Fruit fly (Drosophila melanogaster): ENCODE results near the gene Nedd4.

Gene Nedd4

DNA sequence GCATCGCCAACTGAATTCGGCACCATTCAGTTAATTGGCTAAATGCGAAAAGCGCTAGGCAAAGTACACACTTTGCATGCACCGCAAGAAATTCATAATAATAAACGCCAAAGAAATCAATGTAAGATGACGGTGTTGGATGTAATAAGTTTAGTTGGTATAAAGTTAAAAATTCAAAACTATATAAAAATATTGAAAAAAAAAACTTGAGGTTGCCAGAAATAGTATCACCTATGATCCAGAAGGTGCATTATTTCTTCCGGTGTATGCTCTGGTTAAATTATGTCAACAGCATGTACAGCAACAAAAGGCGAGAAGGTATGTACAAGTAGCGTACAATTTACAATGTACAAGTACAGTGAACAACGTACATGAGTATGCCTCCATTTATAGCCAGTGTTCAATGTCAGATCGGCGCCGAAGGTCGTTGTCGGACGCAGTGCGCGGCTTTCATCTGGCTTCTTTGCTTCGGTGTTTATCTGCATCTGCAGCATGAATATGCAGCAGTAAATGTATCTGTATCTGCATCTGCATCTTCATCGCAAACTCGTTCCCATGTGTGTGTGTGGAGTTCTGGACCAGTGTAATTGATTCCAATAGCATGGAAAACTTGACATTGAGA is 32.9 kb upstream of the Nedd4 start (continued):
- TF ChIP-seq CG6791 (GFP tag; IDR thresholded peaks at IDR 0.05; ENCODE audit: partially characterized antibody) (no peak), Ptx1 (GFP tag; IDR thresholded peaks at IDR 0.05) (peak; percentile 30; the same call in 1 of the 2 replicates), C15 (GFP tag; IDR thresholded peaks at IDR 0.05) (no peak), Dad (GFP tag; optimal IDR thresholded peaks at IDR 0.05) (no peak), CG7745 (tag; optimal IDR thresholded peaks at IDR 0.05) (no peak), PHDP (tag; optimal IDR thresholded peaks at IDR 0.05) (no peak), CG3726 (GFP tag; IDR thresholded peaks at IDR 0.05) (no peak), CG8924 (tag; optimal IDR thresholded peaks at IDR 0.05) (no peak), CG8281 (tag; optimal IDR thresholded peaks at IDR 0.05) (no peak), Rx (GFP tag; IDR thresholded peaks at IDR 0.05) (no peak), zen (tag; optimal IDR thresholded peaks at IDR 0.05) (no peak), pros (GFP tag; optimal IDR thresholded peaks at IDR 0.05) (no peak), D (optimal IDR thresholded peaks at IDR 0.05) (no peak), D (GFP tag; optimal IDR thresholded peaks at IDR 0.05) (no peak), Sry-β (GFP tag; optimal IDR thresholded peaks at IDR 0.05) (no peak), CoRest (tag; optimal IDR thresholded peaks at IDR 0.05) (no peak), ERR (GFP tag; optimal IDR thresholded peaks at IDR 0.05) (no peak), CG32767 (GFP tag; IDR thresholded peaks at IDR 0.05) (no peak), Nf-YC (tag; optimal IDR thresholded peaks at IDR 0.05) (no peak), az2 (GFP tag; optimal IDR thresholded peaks at IDR 0.05) (peak; percentile 29), inv (GFP tag; IDR thresholded peaks at IDR 0.05; ENCODE audit: partially characterized antibody) (no peak), CG2116 (GFP tag; optimal IDR thresholded peaks at IDR 0.05) (no peak), CG14441 (GFP tag; IDR thresholded peaks at IDR 0.05) (no peak), org-1 (GFP tag; optimal IDR thresholded peaks at IDR 0.05) (no peak), Xbp1 (GFP tag; optimal IDR thresholded peaks at IDR 0.05) (no peak), CG43689 (GFP tag; IDR thresholded peaks at IDR 0.05) (no peak), ro (GFP tag; IDR thresholded peaks at IDR 0.05) (no peak), CG9215 (GFP tag; IDR thresholded peaks at IDR 0.05) (no peak), mld (GFP tag; IDR thresholded peaks at IDR 0.05; ENCODE audit: partially characterized antibody) (no peak), tgo (GFP tag; IDR thresholded peaks at IDR 0.05) (no peak; the same call in 2 of the 3 replicates), D19A (tag; optimal IDR thresholded peaks at IDR 0.05) (peak; percentile 1), odd (GFP tag; optimal IDR thresholded peaks at IDR 0.05) (no peak), CG12299 (tag; optimal IDR thresholded peaks at IDR 0.05) (no peak), CG3995 (GFP tag; optimal IDR thresholded peaks at IDR 0.05) (no peak), HLH54F (GFP tag; optimal IDR thresholded peaks at IDR 0.05) (no peak), nerfin-2 (GFP tag; IDR thresholded peaks at IDR 0.05; ENCODE audit: partially characterized antibody) (no peak), schlank (tag; optimal IDR thresholded peaks at IDR 0.05) (no peak), CG32772 (GFP tag; IDR thresholded peaks at IDR 0.05) (no peak), D19B (GFP tag; optimal IDR thresholded peaks at IDR 0.05) (no peak), gce (GFP tag; IDR thresholded peaks at IDR 0.05) (no peak), toy (GFP tag; IDR thresholded peaks at IDR 0.05) (no peak), MBD-R2 (GFP tag; IDR thresholded peaks at IDR 0.05) (no peak), fd64A (GFP tag; optimal IDR thresholded peaks at IDR 0.05) (no peak), scrt (GFP tag; optimal IDR thresholded peaks at IDR 0.05) (no peak), CG11504 (tag; optimal IDR thresholded peaks at IDR 0.05) (peak; percentile 60), bbx (GFP tag; IDR thresholded peaks at IDR 0.05; ENCODE audit: partially characterized antibody) (no peak), CG13424 (tag; optimal IDR thresholded peaks at IDR 0.05) (no peak), slbo (GFP tag; IDR thresholded peaks at IDR 0.05) (no peak), twi (tag; optimal IDR thresholded peaks at IDR 0.05) (no peak), ATbp (GFP tag; optimal IDR thresholded peaks at IDR 0.05) (no peak), zfh1 (GFP tag; IDR thresholded peaks at IDR 0.05) (no peak)
